Worm (Caenorhabditis elegans) whole organism, midembryonic: ENCODE measurements around the gene F52E1.3.

Experiments used
- cog-1 ChIP-seq: sonication (generic microtip); optimal IDR thresholded peaks from 2 replicates; lab custom pipeline; 2016; ENCODE audit warnings: missing genetic modification characterization, missing compliant biosample characterization
- klf-2 ChIP-seq: fragments of 200-800 bp; sonication (Bioruptor generic); conservative IDR thresholded peaks from 2 replicates; pipeline ENCODE4 v1.3.6; 2022; ENCODE audit warnings: missing genetic modification reagents, missing genetic modification characterization, missing compliant biosample characterization
- med-1 ChIP-seq: sonication (generic microtip); optimal IDR thresholded peaks from 2 replicates; lab custom pipeline; 2017; ENCODE audit warnings: missing genetic modification characterization, mild to moderate bottlenecking, missing compliant biosample characterization, antibody characterized with exemption, missing genetic modification reagents; ENCODE audit not compliant: insufficient read depth
- tab-1 ChIP-seq: fragments of 200-800 bp; sonication (Bioruptor generic); IDR thresholded peaks from 2 replicates; pipeline ENCODE4 v1.3.6; 2022; ENCODE audit warnings: missing genetic modification characterization, missing compliant biosample characterization
- ztf-29 ChIP-seq: fragments of 200-800 bp; sonication (Bioruptor generic); IDR thresholded peaks from 2 replicates; pipeline ENCODE4 v1.3.6; 2022; ENCODE audit warnings: missing genetic modification reagents, missing genetic modification characterization, missing compliant biosample characterization

ce11 chrV:8434400-8434827 is 39.8 kb downstream of the F52E1.3 start:
- TF ChIP-seq ztf-29 (GFP tag; lab: Robert Waterston, UW) (no peak), cog-1 (no peak), tab-1 (no peak), klf-2 (GFP tag; lab: Robert Waterston, UW) (no peak), med-1 (GFP tag; lab: Kevin White, UChicago) (no peak)
